Fruit fly (Drosophila melanogaster): ENCODE results near the gene ImpL2.

Gene ImpL2

dm6 chr3L:4230357-4230901, 5.5 kb downstream of the ImpL2 start (continued):
- TF ChIP-seq H2.0 (GFP tag; IDR thresholded peaks at IDR 0.05) (peak; percentile 78), Dbx (GFP tag; IDR thresholded peaks at IDR 0.05) (no peak), CG17328 (GFP tag; IDR thresholded peaks at IDR 0.05) (peak; percentile 92), Dp (GFP tag; optimal IDR thresholded peaks at IDR 0.05) (no peak), CG10274 (GFP tag; optimal IDR thresholded peaks at IDR 0.05) (peak; percentile 75), salm (tag; optimal IDR thresholded peaks at IDR 0.05) (peak; percentile 91), so (GFP tag; IDR thresholded peaks at IDR 0.05) (peak; percentile 90), Dll (GFP tag; IDR thresholded peaks at IDR 0.05; ENCODE audit: partially characterized antibody) (no peak), CG18764 (GFP tag; optimal IDR thresholded peaks at IDR 0.05) (peak; percentile 86), en (GFP tag; optimal IDR thresholded peaks at IDR 0.05) (peak; percentile 89), fru (optimal IDR thresholded peaks at IDR 0.05) (no peak), BEAF-32 (GFP tag; optimal IDR thresholded peaks at IDR 0.05) (no peak), CkIIα-i1 (GFP tag; IDR thresholded peaks at IDR 0.05) (no peak), CG9932 (GFP tag; IDR thresholded peaks at IDR 0.05) (no peak), Adf1 (GFP tag; IDR thresholded peaks at IDR 0.05) (no peak), CG31441 (GFP tag; IDR thresholded peaks at IDR 0.05) (peak; percentile 98), da (GFP tag; optimal IDR thresholded peaks at IDR 0.05) (peak; percentile 76), dan (GFP tag; IDR thresholded peaks at IDR 0.05) (peak; percentile 86), Taf1 (GFP tag; IDR thresholded peaks at IDR 0.05) (no peak), NFAT (GFP tag; IDR thresholded peaks at IDR 0.05) (no peak), trem (tag; optimal IDR thresholded peaks at IDR 0.05) (peak; percentile 93), Atf6 (GFP tag; IDR thresholded peaks at IDR 0.05) (peak; percentile 55; the same call in 1 of the 2 replicates), eve (GFP tag; optimal IDR thresholded peaks at IDR 0.05) (peak; percentile 98 to 99), Hr3 (GFP tag; optimal IDR thresholded peaks at IDR 0.05) (peak; percentile 94), CG1602 (GFP tag; optimal IDR thresholded peaks at IDR 0.05) (peak; percentile 93), sna (GFP tag; IDR thresholded peaks at IDR 0.05; ENCODE audit: partially characterized antibody) (no peak), CG30020 (tag; optimal IDR thresholded peaks at IDR 0.05) (peak; percentile 83), ato (GFP tag; IDR thresholded peaks at IDR 0.05; ENCODE audit: partially characterized antibody) (no peak), Mes4 (GFP tag; optimal IDR thresholded peaks at IDR 0.05) (peak; percentile 95), danr (GFP tag; IDR thresholded peaks at IDR 0.05) (peak; percentile 77), Jarid2 (GFP tag; optimal IDR thresholded peaks at IDR 0.05) (peak; percentile 69), lov (optimal IDR thresholded peaks at IDR 0.05) (no peak), lov (GFP tag; IDR thresholded peaks at IDR 0.05) (peak; percentile 86; the same call in 2 of the 3 replicates), CG31224 (GFP tag; IDR thresholded peaks at IDR 0.05) (peak; percentile 45; the same call in 1 of the 2 replicates), CG6272 (GFP tag; IDR thresholded peaks at IDR 0.05) (peak; percentile 78), HHEX (GFP tag; optimal IDR thresholded peaks at IDR 0.05) (peak; percentile 86), CG11723 (GFP tag; optimal IDR thresholded peaks at IDR 0.05) (peak; percentile 87), MTF-1 (GFP tag; optimal IDR thresholded peaks at IDR 0.05; ENCODE audit: borderline replicate concordance) (peak; percentile 79), CG4404 (GFP tag; IDR thresholded peaks at IDR 0.05) (peak; percentile 97), CoRest (tag; optimal IDR thresholded peaks at IDR 0.05) (peak; percentile 95), Max (GFP tag; optimal IDR thresholded peaks at IDR 0.05) (peak; percentile 83), chinmo (GFP tag; IDR thresholded peaks at IDR 0.05; ENCODE audit: partially characterized antibody) (no peak), cg (GFP tag; optimal IDR thresholded peaks at IDR 0.05) (peak; percentile 69), Fer2 (tag; optimal IDR thresholded peaks at IDR 0.05) (peak; percentile 65), CG10959 (GFP tag; IDR thresholded peaks at IDR 0.05) (peak; percentile 95), ac (GFP tag; optimal IDR thresholded peaks at IDR 0.05) (peak; percentile 96), toy (GFP tag; IDR thresholded peaks at IDR 0.05) (no peak), NfI (GFP tag; optimal IDR thresholded peaks at IDR 0.05) (peak; percentile 82), crp (GFP tag; optimal IDR thresholded peaks at IDR 0.05) (peak in 1 of 2 experiments; percentile 66), Gug (GFP tag; IDR thresholded peaks at IDR 0.05) (peak; percentile 81), H15 (GFP tag; IDR thresholded peaks at IDR 0.05) (peak; percentile 79)

All from whole organism, embryonic.